Worm (Caenorhabditis elegans) whole organism, L3 larva: ENCODE measurements around the gene Y49E10.21.

ENCODE experiments used
- ceh-82 ChIP-seq: fragments of 150-350 bp; optimal IDR thresholded peaks from 2 replicates; lab custom pipeline; 2014; ENCODE audit warnings: missing biosample characterization, missing genetic modification characterization
- nhr-12 ChIP-seq: fragments of 150-350 bp; optimal IDR thresholded peaks from 2 replicates; lab custom pipeline; 2014; ENCODE audit warnings: missing biosample characterization, missing genetic modification characterization

ce11 chrIII:12434104-12434503, 23.3 kb upstream of the Y49E10.21 start, which contains the start of gene Y49E10.27:
- TF ChIP-seq ceh-82 (tag; lab: Kevin White, UChicago): no peak
- no peak for TF ChIP-seq nhr-12 (tag; lab: Kevin White, UChicago)
